Fruit fly (Drosophila melanogaster): ENCODE results near the gene CG6980.

DNA sequence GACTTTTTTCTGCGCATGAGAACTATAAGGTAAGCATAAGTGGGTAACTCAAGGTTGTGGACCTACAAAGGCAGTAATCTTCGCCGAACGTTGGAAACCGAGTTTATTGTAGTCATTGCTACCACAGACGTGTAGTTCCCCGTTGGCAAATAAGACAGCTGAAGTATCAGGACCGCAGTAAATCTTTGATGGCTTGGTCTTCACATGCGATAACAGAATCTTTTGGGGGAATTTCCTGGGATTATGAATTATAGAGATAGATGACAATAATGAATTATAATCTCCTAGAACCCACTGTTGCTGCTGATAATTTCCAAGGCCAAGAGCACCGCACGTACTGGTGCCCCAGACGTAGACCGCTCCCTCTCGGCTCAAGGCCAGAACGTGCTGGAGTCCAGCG, 15.6 kb downstream of the CG6980 start:
- TF ChIP-seq Myc (optimal IDR thresholded peaks at IDR 0.05), result no peak
- TF ChIP-seq psq (optimal IDR thresholded peaks at IDR 0.05), result no peak
- no peak for TF ChIP-seq Sin3A (optimal IDR thresholded peaks at IDR 0.05)
- TF ChIP-seq insv (optimal IDR thresholded peaks at IDR 0.05), result no peak

Data from Kc167 (cell line).